Worm (Caenorhabditis elegans) whole organism, L4/young adult: ENCODE measurements around the gene col-138.

Source experiments
- W03F9.2 ChIP-seq: fragments of 150-350 bp; optimal IDR thresholded peaks from 2 replicates; lab custom pipeline; 2014; ENCODE audit warnings: missing biosample characterization, missing genetic modification characterization
- him-1 ChIP-seq: sonication (generic microtip); optimal IDR thresholded peaks from 2 replicates; lab custom pipeline; 2016; ENCODE audit warnings: missing genotype, missing genetic modification reagents, missing genetic modification characterization, missing compliant biosample characterization

DNA sequence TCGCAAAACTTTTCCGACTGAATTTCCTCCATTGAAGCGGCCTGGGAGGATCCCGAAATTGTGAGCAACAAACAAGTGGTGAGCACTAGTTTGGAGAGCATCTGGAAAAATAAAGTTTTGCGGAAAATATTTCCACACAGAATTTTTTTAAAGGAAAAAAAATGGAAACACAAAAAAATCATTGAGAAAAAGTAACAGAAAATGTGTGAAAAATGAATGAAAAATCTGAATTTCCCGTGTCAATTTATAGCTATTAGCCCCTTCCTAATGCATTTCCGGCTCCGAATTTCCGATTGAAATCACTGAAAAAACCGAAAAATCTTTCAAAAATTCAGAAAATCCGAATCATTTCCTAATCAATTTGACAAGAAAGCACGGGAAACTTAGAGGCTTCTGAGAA lies 8.3 kb upstream of the col-138 start, which contains the start of gene flp-17:
- TF ChIP-seq W03F9.2 (tag; lab: Kevin White, UChicago) (no peak), him-1 (tag; lab: Kevin White, UChicago) (no peak)
